Worm (Caenorhabditis elegans): ENCODE results near the gene srd-43.

ce11 chrX:13303357-13303756, 2.3 kb downstream of the srd-43 start, which contains the start of gene srd-42:
- TF ChIP-seq ama-1 (optimal IDR thresholded peaks at IDR 0.05) (no peak), nhr-28 (tag; optimal IDR thresholded peaks at IDR 0.05) (no peak), nhr-111 (GFP tag; optimal IDR thresholded peaks at IDR 0.05) (no peak), unc-62 (GFP tag; optimal IDR thresholded peaks at IDR 0.05 in 1 of 2) (no peak), unc-62 (tag; optimal IDR thresholded peaks at IDR 0.05) (no peak), aly-2 (tag; optimal IDR thresholded peaks at IDR 0.05) (no peak), ztf-11 (tag; optimal IDR thresholded peaks at IDR 0.05) (no peak), attf-4 (tag; optimal IDR thresholded peaks at IDR 0.05) (no peak), snpc-1.2 (GFP tag; IDR thresholded peaks at IDR 0.05) (no peak), egl-27 (tag; optimal IDR thresholded peaks at IDR 0.05) (no peak)
